Worm (Caenorhabditis elegans) whole organism, mixed stage, embryonic: ENCODE data around the gene F14D7.8.

ENCODE experiments used
- blmp-1 ChIP-seq: fragments of 150-350 bp; optimal IDR thresholded peaks from 2 replicates; lab custom pipeline; 2014; ENCODE audit warnings: missing biosample characterization, missing genetic modification characterization
- elt-1 ChIP-seq: sonication (generic microtip); optimal IDR thresholded peaks from 2 replicates; lab custom pipeline; 2017; ENCODE audit warnings: missing genetic modification characterization, mild to moderate bottlenecking, missing compliant biosample characterization, antibody characterized with exemption, moderate library complexity, borderline replicate concordance; ENCODE audit not compliant: insufficient read depth
- hlh-1 ChIP-seq: fragments of 150-350 bp; optimal IDR thresholded peaks from 2 replicates; lab custom pipeline; 2014; ENCODE audit warnings: missing biosample characterization, missing genetic modification reagents, missing genetic modification characterization
- lin-13 ChIP-seq: fragments of 150-350 bp; optimal IDR thresholded peaks from 2 replicates; lab custom pipeline; 2014; ENCODE audit warnings: missing biosample characterization, missing genetic modification characterization
- nhr-237 ChIP-seq: fragments of 150-350 bp; optimal IDR thresholded peaks from 2 replicates; lab custom pipeline; 2014; ENCODE audit warnings: missing biosample characterization, missing genetic modification characterization
- unc-39 ChIP-seq: fragments of 150-350 bp; optimal IDR thresholded peaks from 2 replicates; lab custom pipeline; 2014; ENCODE audit warnings: missing biosample characterization, missing genetic modification characterization
- ztf-11 ChIP-seq: fragments of 150-350 bp; optimal IDR thresholded peaks from 2 replicates; lab custom pipeline; 2014; ENCODE audit warnings: missing biosample characterization, missing genetic modification characterization

DNA sequence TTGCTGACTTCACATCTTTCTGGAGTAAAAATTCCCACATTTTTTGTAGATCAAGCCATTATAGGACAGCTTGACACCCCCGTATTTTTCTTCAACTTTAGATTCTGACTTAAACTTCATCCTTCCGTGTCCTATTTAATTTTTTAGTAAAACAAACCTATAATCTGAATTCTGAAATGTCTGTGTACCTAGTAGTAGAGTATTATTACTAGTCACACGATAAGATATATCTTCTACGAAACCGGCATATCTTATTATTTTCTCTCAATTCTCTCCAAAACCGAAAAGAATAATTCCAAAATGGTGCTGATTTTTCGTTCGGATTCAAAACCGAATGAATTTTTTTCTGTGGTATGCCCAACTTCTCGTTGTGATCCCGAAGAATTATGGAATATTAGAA, 18.2 kb downstream of the F14D7.8 start, which contains the start of gene F14D7.9:
- TF ChIP-seq lin-13 (tag; lab: Kevin White, UChicago) (no peak), ztf-11 (no peak), unc-39 (tag; lab: Kevin White, UChicago) (no peak), nhr-237 (tag; lab: Kevin White, UChicago) (no peak), blmp-1 (tag; lab: Kevin White, UChicago) (no peak), elt-1 (no peak), hlh-1 (no peak)
